Fruit fly (Drosophila melanogaster): ENCODE results near the gene Adgf-A2.

Adgf-A2 gene

dm6 chr3L:17746760-17747159 lies 17.2 kb downstream of the Adgf-A2 start, which contains the start of gene CG6034:
Gene CG6034, minus strand, starts transcription at chr3L:17746860.
- TF ChIP-seq dac (GFP tag; optimal IDR thresholded peaks at IDR 0.05) = no peak
- no peak for TF ChIP-seq acj6 (GFP tag; optimal IDR thresholded peaks at IDR 0.05)
- no peak for TF ChIP-seq topi (GFP tag; optimal IDR thresholded peaks at IDR 0.05)
- TF ChIP-seq CG6163 (GFP tag; IDR thresholded peaks at IDR 0.05) = no peak
- TF ChIP-seq salr (GFP tag; optimal IDR thresholded peaks at IDR 0.05) = no peak
- TF ChIP-seq vri (GFP tag; optimal IDR thresholded peaks at IDR 0.05) = no peak
- TF ChIP-seq CG10669 (GFP tag; optimal IDR thresholded peaks at IDR 0.05) = no peak
- TF ChIP-seq CG32006 (GFP tag; optimal IDR thresholded peaks at IDR 0.05) = no peak
- TF ChIP-seq CG6276 (GFP tag; optimal IDR thresholded peaks at IDR 0.05) = no peak
- no peak for TF ChIP-seq CG3032 (tag; optimal IDR thresholded peaks at IDR 0.05)
- TF ChIP-seq Sox14 (GFP tag; optimal IDR thresholded peaks at IDR 0.05) = no peak
- no peak for TF ChIP-seq Hr39 (GFP tag; optimal IDR thresholded peaks at IDR 0.05)
- no peak for TF ChIP-seq eg (GFP tag; IDR thresholded peaks at IDR 0.05)
- no peak for TF ChIP-seq CG9139 (GFP tag; optimal IDR thresholded peaks at IDR 0.05)
- no peak for TF ChIP-seq Eip75B (GFP tag; optimal IDR thresholded peaks at IDR 0.05)
- no peak for TF ChIP-seq lz (GFP tag; optimal IDR thresholded peaks at IDR 0.05)

- no peak for TF ChIP-seq CG10669 (GFP tag; optimal IDR thresholded peaks at IDR 0.05)
- no peak for TF ChIP-seq CG32006 (GFP tag; optimal IDR thresholded peaks at IDR 0.05)
- peak; percentile 5 for TF ChIP-seq svp (GFP tag)
- no peak for TF ChIP-seq Gug (GFP tag; IDR thresholded peaks at IDR 0.05)
- TF ChIP-seq Eip93F (GFP tag; optimal IDR thresholded peaks at IDR 0.05) = no peak
- no peak for TF ChIP-seq net (GFP tag; optimal IDR thresholded peaks at IDR 0.05)
- TF ChIP-seq CG8119 (GFP tag; IDR thresholded peaks at IDR 0.05) = no peak
- no peak for TF ChIP-seq salr (GFP tag; optimal IDR thresholded peaks at IDR 0.05)
Measured at dm6 chr3L:17742531-17742930, 21.4 kb downstream of the Adgf-A2 start.

- no peak for TF ChIP-seq topi (GFP tag; optimal IDR thresholded peaks at IDR 0.05)
- TF ChIP-seq CG16779 (tag; optimal IDR thresholded peaks at IDR 0.05) = peak; percentile 22
- peak; percentile 94 for TF ChIP-seq vri (GFP tag; optimal IDR thresholded peaks at IDR 0.05)
- TF ChIP-seq Gug (GFP tag; IDR thresholded peaks at IDR 0.05) = no peak
- TF ChIP-seq CG3032 (tag; optimal IDR thresholded peaks at IDR 0.05) = no peak
- no peak for TF ChIP-seq ss (GFP tag; optimal IDR thresholded peaks at IDR 0.05)
- TF ChIP-seq esn (GFP tag; optimal IDR thresholded peaks at IDR 0.05) = no peak
- TF ChIP-seq Sox15 (GFP tag; optimal IDR thresholded peaks at IDR 0.05) = no peak
- TF ChIP-seq Met (GFP tag; optimal IDR thresholded peaks at IDR 0.05) = no peak
- no peak for TF ChIP-seq CG6808 (GFP tag; optimal IDR thresholded peaks at IDR 0.05)
- no peak for TF ChIP-seq CG10631 (GFP tag; optimal IDR thresholded peaks at IDR 0.05)
- no peak for TF ChIP-seq cyc (GFP tag; optimal IDR thresholded peaks at IDR 0.05)
- TF ChIP-seq CG11902 (GFP tag; optimal IDR thresholded peaks at IDR 0.05) = no peak
- no peak for TF ChIP-seq CG6854 (GFP tag; optimal IDR thresholded peaks at IDR 0.05)
- TF ChIP-seq dsx (GFP tag; optimal IDR thresholded peaks at IDR 0.05; ENCODE audit: poor library complexity, severe bottlenecking) = peak; percentile 59
- TF ChIP-seq CG11294 (GFP tag; IDR thresholded peaks at IDR 0.05) = no peak
- TF ChIP-seq pdm3 (GFP tag; optimal IDR thresholded peaks at IDR 0.05) = no peak
- no peak for TF ChIP-seq CG6163 (GFP tag; IDR thresholded peaks at IDR 0.05)
- TF ChIP-seq CG6792 (GFP tag; optimal IDR thresholded peaks at IDR 0.05) = no peak
- TF ChIP-seq Eip78C (GFP tag) = peak; percentile 63
- TF ChIP-seq Sox102F (GFP tag; optimal IDR thresholded peaks at IDR 0.05) = no peak
- TF ChIP-seq CG15336 (GFP tag; IDR thresholded peaks at IDR 0.05) = no peak
- peak; percentile 61 for TF ChIP-seq svp (GFP tag)
- no peak for TF ChIP-seq dac (GFP tag; optimal IDR thresholded peaks at IDR 0.05)
- TF ChIP-seq CG8632 (GFP tag; optimal IDR thresholded peaks at IDR 0.05) = no peak
- peak; percentile 6 for TF ChIP-seq Sox14 (GFP tag; optimal IDR thresholded peaks at IDR 0.05)
- TF ChIP-seq fkh (GFP tag; optimal IDR thresholded peaks at IDR 0.05) = peak; percentile 49
Measured at dm6 chr3L:17740471-17740870, 23.5 kb downstream of the Adgf-A2 start, which contains the start of gene CG7460. Gene CG7460, plus strand, starts transcription at chr3L:17740540.
